Worm (Caenorhabditis elegans) whole organism, L2 larva: ENCODE measurements around the gene nspc-13.

Experiments
- R02D3.7 ChIP-seq: fragments of 150-350 bp; optimal IDR thresholded peaks from 2 replicates; lab custom pipeline; 2014; ENCODE audit warnings: missing biosample characterization, missing genetic modification characterization
- Y55F3AM.14 ChIP-seq: fragments of 200-800 bp; sonication (Bioruptor generic); optimal IDR thresholded peaks from 2 replicates; lab custom pipeline; 2018; ENCODE audit warnings: mild to moderate bottlenecking, missing genetic modification characterization, missing compliant biosample characterization
- ZK546.5 ChIP-seq: sonication (generic microtip); optimal IDR thresholded peaks from 2 replicates; lab custom pipeline; 2017; ENCODE audit warnings: missing biosample characterization, missing genetic modification characterization
- alr-1 ChIP-seq: fragments of 150-350 bp; optimal IDR thresholded peaks from 2 replicates; lab custom pipeline; 2014; ENCODE audit warnings: missing biosample characterization, missing genetic modification characterization
- aly-2 ChIP-seq: fragments of 150-350 bp; optimal IDR thresholded peaks from 2 replicates; lab custom pipeline; 2014; ENCODE audit warnings: missing biosample characterization, missing genetic modification characterization
- ceh-16 ChIP-seq: fragments of 150-350 bp; optimal IDR thresholded peaks from 2 replicates; lab custom pipeline; 2014; ENCODE audit warnings: missing biosample characterization, missing genetic modification characterization
- crh-2 ChIP-seq: sonication (generic microtip); optimal IDR thresholded peaks from 2 replicates; lab custom pipeline; 2017; ENCODE audit warnings: missing biosample characterization, missing genetic modification characterization
- dmd-4 ChIP-seq: sonication (generic microtip); optimal IDR thresholded peaks from 2 replicates; lab custom pipeline; 2017; ENCODE audit warnings: missing biosample characterization, missing genetic modification characterization
- egl-27 ChIP-seq: sonication (generic microtip); optimal IDR thresholded peaks from 3 replicates; lab custom pipeline; 2017; ENCODE audit warnings: missing biosample characterization, missing genetic modification reagents, missing genetic modification characterization
- fos-1 ChIP-seq: fragments of 150-350 bp; optimal IDR thresholded peaks from 2 replicates; lab custom pipeline; 2014; ENCODE audit warnings: missing biosample characterization, missing genetic modification characterization
- gmeb-1 ChIP-seq: fragments of 150-350 bp; optimal IDR thresholded peaks from 2 replicates; lab custom pipeline; 2014; ENCODE audit warnings: missing biosample characterization, missing genetic modification characterization
- lin-11 ChIP-seq: fragments of 150-350 bp; sonication (generic microtip); optimal IDR thresholded peaks from 2 replicates; lab custom pipeline; 2014; ENCODE audit warnings: missing biosample characterization, missing genetic modification characterization, inconsistent platforms, mixed read lengths
- lin-13 ChIP-seq: fragments of 150-350 bp; optimal IDR thresholded peaks from 2 replicates; lab custom pipeline; 2014; ENCODE audit warnings: missing biosample characterization, missing genetic modification reagents, missing genetic modification characterization
- lin-39 ChIP-seq: fragments of 150-350 bp; optimal IDR thresholded peaks from 2 replicates; lab custom pipeline; 2014; ENCODE audit warnings: missing biosample characterization, missing genetic modification reagents, missing genetic modification characterization
- mab-5 ChIP-seq: fragments of 150-350 bp; optimal IDR thresholded peaks from 2 replicates; lab custom pipeline; 2014; ENCODE audit warnings: missing biosample characterization, missing genetic modification characterization
- mbf-1 ChIP-seq: sonication (generic microtip); optimal IDR thresholded peaks from 2 replicates; lab custom pipeline; 2017; ENCODE audit warnings: missing biosample characterization, missing genetic modification characterization
- mdl-1 ChIP-seq, 2 experiments: fragments of 150-350 bp in 1 of 2; sonication (generic microtip) in 1 of 2; optimal IDR thresholded peaks; 2 replicates each; lab custom pipeline; 2017; ENCODE audit warnings: missing biosample characterization in 2 of 2, missing genetic modification characterization in 2 of 2
- nhr-10 ChIP-seq: sonication (generic microtip); optimal IDR thresholded peaks from 2 replicates; lab custom pipeline; 2017; ENCODE audit warnings: missing biosample characterization, missing genetic modification characterization
- nhr-11 ChIP-seq: fragments of 150-350 bp; optimal IDR thresholded peaks from 2 replicates; lab custom pipeline; 2014; ENCODE audit warnings: missing biosample characterization, missing genetic modification characterization
- nhr-21 ChIP-seq: fragments of 150-350 bp; optimal IDR thresholded peaks from 2 replicates; lab custom pipeline; 2014; ENCODE audit warnings: missing biosample characterization, missing genetic modification characterization
- nhr-23 ChIP-seq: fragments of 150-350 bp; optimal IDR thresholded peaks from 2 replicates; lab custom pipeline; 2014; ENCODE audit warnings: missing biosample characterization, missing genetic modification reagents, missing genetic modification characterization
- nhr-237 ChIP-seq: fragments of 150-350 bp; optimal IDR thresholded peaks from 2 replicates; lab custom pipeline; 2014; ENCODE audit warnings: missing biosample characterization, missing genetic modification characterization
- nhr-6 ChIP-seq: fragments of 150-350 bp; optimal IDR thresholded peaks from 2 replicates; lab custom pipeline; 2014; ENCODE audit warnings: missing biosample characterization, missing genetic modification characterization
- nhr-77 ChIP-seq: fragments of 150-350 bp; optimal IDR thresholded peaks from 2 replicates; lab custom pipeline; 2014; ENCODE audit warnings: missing biosample characterization, missing genetic modification characterization
- peb-1 ChIP-seq: fragments of 150-350 bp; optimal IDR thresholded peaks from 2 replicates; lab custom pipeline; 2014; ENCODE audit warnings: missing biosample characterization, missing genetic modification characterization
- sem-4 ChIP-seq: fragments of 150-350 bp; optimal IDR thresholded peaks from 2 replicates; lab custom pipeline; 2014; ENCODE audit warnings: missing biosample characterization, missing genetic modification reagents, missing genetic modification characterization
- skn-1 ChIP-seq: sonication (generic microtip); optimal IDR thresholded peaks from 2 replicates; lab custom pipeline; 2017; ENCODE audit warnings: missing biosample characterization, missing genetic modification characterization
- sma-3 ChIP-seq: sonication (generic microtip); optimal IDR thresholded peaks from 2 replicates; lab custom pipeline; 2016; ENCODE audit warnings: missing genetic modification reagents, missing genetic modification characterization, missing compliant biosample characterization
- unc-62 ChIP-seq: fragments of 150-350 bp; optimal IDR thresholded peaks from 2 replicates; lab custom pipeline; 2014; ENCODE audit warnings: missing biosample characterization, missing genetic modification reagents, missing genetic modification characterization
- zag-1 ChIP-seq: fragments of 150-350 bp; optimal IDR thresholded peaks from 2 replicates; lab custom pipeline; 2014; ENCODE audit warnings: missing biosample characterization, missing genetic modification characterization
- ztf-1 ChIP-seq: fragments of 200-800 bp; sonication (Bioruptor generic); conservative IDR thresholded peaks from 2 replicates; pipeline ENCODE4 v1.3.6; 2022; ENCODE audit warnings: missing genetic modification characterization, missing compliant biosample characterization
- ztf-4 ChIP-seq: fragments of 150-350 bp; optimal IDR thresholded peaks from 2 replicates; lab custom pipeline; 2014; ENCODE audit warnings: missing biosample characterization, missing genetic modification characterization

The nspc-13 gene

DNA sequence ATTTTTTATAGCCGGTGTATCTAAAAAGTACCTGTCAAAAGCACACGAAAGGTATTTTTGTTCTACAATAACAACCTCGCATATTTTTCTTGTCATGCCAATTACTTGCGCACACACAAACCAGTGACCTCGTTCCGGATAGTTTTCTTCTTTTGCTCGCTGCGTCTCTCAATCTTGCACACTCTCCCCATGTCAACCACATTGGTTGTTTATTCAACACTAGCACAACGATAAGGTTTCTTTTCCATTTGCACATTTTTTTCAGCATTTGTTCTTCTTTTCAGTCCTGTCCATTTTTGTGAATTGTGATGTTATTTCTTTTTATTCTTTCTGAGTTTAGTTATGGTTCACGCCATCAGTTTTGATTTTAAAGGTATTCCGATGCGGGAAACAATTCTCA, 7.0 kb upstream of the nspc-13 start, which contains the start of gene F42F12.3:
Gene F42F12.3 (plus strand): TSS at position 372 of the 400 bp plus-strand sequence.
- TF ChIP-seq nhr-11 (tag; lab: Kevin White, UChicago) (no peak), dmd-4 (tag; lab: Kevin White, UChicago) (no peak), alr-1 (no peak), Y55F3AM.14 (GFP tag; lab: Kevin White, UChicago) (no peak), ceh-16 (no peak), sem-4 (tag; lab: Kevin White, UChicago) (no peak), nhr-10 (tag; lab: Kevin White, UChicago) (no peak), nhr-21 (tag; lab: Kevin White, UChicago) (no peak), fos-1 (tag; lab: Kevin White, UChicago) (peak; percentile 3)
- TF ChIP-seq, all 48 proteins: peak for 1

DNA sequence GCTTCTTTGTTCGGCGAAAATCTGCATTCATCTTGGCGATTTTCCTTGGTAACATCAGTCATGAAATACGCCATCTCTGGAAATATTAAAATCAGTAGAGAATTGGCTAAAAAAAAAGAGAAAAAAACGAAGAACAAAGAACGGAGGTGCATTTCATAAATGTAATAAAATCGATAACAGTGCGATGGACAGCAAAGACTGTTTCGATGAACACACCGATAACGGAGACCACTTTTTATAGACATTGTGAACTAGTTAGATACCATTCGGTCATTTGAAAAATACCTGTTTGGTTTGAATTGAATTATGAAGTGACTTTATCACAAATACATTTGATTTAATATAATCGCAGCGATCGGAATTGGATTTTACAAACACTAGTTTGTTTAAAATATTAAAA, 4.4 kb upstream of the nspc-13 start, which contains the start of gene F42F12.4:
Gene F42F12.4 (minus strand): TSS at position 76 of the 400 bp plus-strand sequence.
- TF ChIP-seq sma-3 (GFP tag; lab: Kevin White, UChicago) (no peak), fos-1 (tag; lab: Kevin White, UChicago) (peak; percentile 11)

DNA sequence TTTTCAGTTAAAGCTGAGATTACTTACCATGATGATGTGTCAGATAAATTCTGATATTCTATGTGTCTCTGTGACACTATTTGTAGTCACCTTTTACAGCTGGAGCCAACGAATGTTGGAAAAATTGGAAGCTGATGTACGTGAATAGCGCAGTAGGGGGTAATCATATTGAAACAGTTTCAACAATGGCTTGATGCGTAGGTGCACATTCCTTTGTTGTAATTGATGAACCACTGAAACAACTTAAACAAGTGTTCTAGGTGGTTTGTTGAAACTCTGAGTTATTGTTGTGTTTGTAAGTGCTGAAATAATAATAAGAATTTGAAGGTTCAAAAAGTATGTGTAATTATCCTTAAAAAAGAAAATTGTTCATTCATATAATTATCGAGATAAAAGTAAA, 646 bp upstream of the nspc-13 start, which contains the start of gene nspc-12:
Gene nspc-12 (minus strand): TSS at position 101 of the 400 bp plus-strand sequence.
- TF ChIP-seq lin-11 (no peak), sem-4 (tag; lab: Kevin White, UChicago) (no peak), lin-13 (GFP tag; lab: Kevin White, UChicago) (no peak), ZK546.5 (tag; lab: Kevin White, UChicago) (no peak), Y55F3AM.14 (GFP tag; lab: Kevin White, UChicago) (no peak), ztf-4 (tag; lab: Kevin White, UChicago) (no peak), nhr-10 (tag; lab: Kevin White, UChicago) (no peak), gmeb-1 (tag; lab: Kevin White, UChicago) (no peak), crh-2 (tag; lab: Kevin White, UChicago) (no peak), aly-2 (no peak), zag-1 (tag; lab: Kevin White, UChicago) (no peak), fos-1 (tag; lab: Kevin White, UChicago) (no peak), lin-39 (tag; lab: Kevin White, UChicago) (no peak)

DNA sequence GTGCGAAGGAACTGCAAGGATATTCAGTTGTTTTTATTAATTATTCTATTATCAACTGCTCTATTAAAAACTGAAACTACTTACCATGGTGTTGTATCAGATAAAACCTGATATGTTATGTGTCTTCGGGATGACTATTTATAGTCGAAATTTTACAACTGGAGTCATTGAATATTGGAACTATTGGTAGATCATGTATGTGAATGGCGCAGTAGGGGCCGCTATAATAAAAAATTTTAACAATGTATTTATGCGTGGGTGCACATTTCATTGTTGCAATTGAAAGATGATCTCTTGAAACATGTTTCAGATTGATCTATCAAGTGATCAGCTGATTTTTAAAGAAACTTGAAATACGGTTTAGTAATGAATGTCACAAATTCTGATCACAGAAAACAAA, 1.7 kb downstream of the nspc-13 start, which contains the start of gene nspc-14:
Gene nspc-14 (minus strand): TSS at position 101 of the 400 bp plus-strand sequence.
- no peak for TF ChIP-seq peb-1
- no peak for TF ChIP-seq crh-2 (tag; lab: Kevin White, UChicago)
- TF ChIP-seq egl-27 (tag; lab: Kevin White, UChicago): no peak
- no peak for TF ChIP-seq ceh-16
- TF ChIP-seq nhr-237 (tag; lab: Kevin White, UChicago): no peak
- TF ChIP-seq mab-5 (tag; lab: Kevin White, UChicago): no peak
- no peak for TF ChIP-seq nhr-23 (tag; lab: Kevin White, UChicago)
- no peak for TF ChIP-seq nhr-11 (tag; lab: Kevin White, UChicago)

DNA sequence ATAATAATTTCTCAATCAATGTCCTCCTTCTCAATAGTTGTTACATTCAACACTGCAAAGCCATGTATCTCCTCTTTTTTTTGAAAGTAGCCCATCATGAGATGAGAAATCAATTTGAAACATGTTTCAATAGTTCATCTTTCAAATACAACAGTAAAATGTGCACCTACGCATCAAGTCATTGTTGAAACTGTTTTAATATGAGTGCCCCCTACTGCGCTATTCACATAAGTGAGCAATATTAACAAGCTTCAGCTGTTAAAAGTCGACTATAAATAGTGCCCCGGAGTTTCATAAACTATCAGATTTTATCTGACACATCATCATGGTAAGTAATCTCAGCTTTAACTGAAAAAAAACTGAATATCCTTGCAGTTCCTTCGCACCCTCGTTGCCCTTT, 3.2 kb downstream of the nspc-13 start, which contains the start of the genes nspc-15 and F19H6.6:
Gene nspc-15 (plus strand): TSS at position 301 of the 400 bp plus-strand sequence.
Gene F19H6.6 (plus strand): TSS at position 384 of the 400 bp plus-strand sequence.
- no peak for TF ChIP-seq mbf-1 (tag; lab: Kevin White, UChicago)
- TF ChIP-seq gmeb-1 (tag; lab: Kevin White, UChicago): no peak
- TF ChIP-seq R02D3.7 (tag; lab: Kevin White, UChicago): no peak
- TF ChIP-seq lin-11: no peak
- no peak for TF ChIP-seq nhr-237 (tag; lab: Kevin White, UChicago)
- TF ChIP-seq unc-62 (GFP tag; lab: Kevin White, UChicago): no peak
- no peak for TF ChIP-seq nhr-77
- TF ChIP-seq nhr-6: no peak
- TF ChIP-seq skn-1 (tag; lab: Kevin White, UChicago): no peak
- no peak for TF ChIP-seq sem-4 (tag; lab: Kevin White, UChicago)
- no peak for TF ChIP-seq ZK546.5 (tag; lab: Kevin White, UChicago)
- no peak for TF ChIP-seq ztf-1 (GFP tag; lab: Robert Waterston, UW)
- TF ChIP-seq ceh-16: no peak
- no peak for TF ChIP-seq aly-2
- no peak for TF ChIP-seq mdl-1 (tag; optimal IDR thresholded peaks at IDR 0.05; lab: Kevin White, UChicago)
- TF ChIP-seq lin-39 (tag; lab: Kevin White, UChicago): no peak
